Fruit fly (Drosophila melanogaster) S2 (cell line): Measurements from ENCODE around the gene CG1571.

Experiments
- CG8478 ChIP-seq: fragments of >200 bp; optimal IDR thresholded peaks from 2 replicates; lab custom pipeline; 2018
- CTCF ChIP-seq, 2 experiments: fragments of >200 bp; optimal IDR thresholded peaks; 2 replicates each; lab custom pipeline; 2018

The CG1571 gene

dm6 chrX:8075300-8075927 lies at the start of gene CG1571, which contains the start of gene Upf2:
TSS of gene CG1571 (plus strand) at chrX:8075877.
TSS of gene Upf2 (minus strand) at chrX:8075466.
- TF ChIP-seq CTCF (optimal IDR thresholded peaks at IDR 0.05; lab: Kevin White, UChicago) = no peak
- TF ChIP-seq CG8478 (lab: Kevin White, UChicago) = no peak

DNA sequence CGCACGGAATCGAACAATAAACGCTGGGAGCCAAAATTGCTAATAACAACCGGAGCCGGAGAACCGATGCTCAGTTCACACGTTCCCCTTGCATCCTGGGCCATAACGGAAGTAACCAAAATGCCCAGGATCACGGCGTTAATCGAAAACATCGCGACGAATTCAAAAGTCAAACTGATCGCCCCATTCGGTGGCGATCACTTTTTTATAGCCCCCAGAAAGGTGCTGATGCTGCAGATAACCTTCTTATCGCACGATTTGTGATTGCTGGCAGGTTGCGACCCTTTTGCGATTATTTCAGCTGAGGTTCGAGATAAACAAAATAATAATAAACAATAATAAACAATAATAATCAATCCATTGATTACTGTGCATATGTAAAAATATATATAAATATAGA lies 38.3 kb upstream of the CG1571 start, which contains the start of gene CG2233:
Gene CG2233 (minus strand): TSS at position 184 of the 400 bp plus-strand sequence.
- no peak for TF ChIP-seq CTCF (optimal IDR thresholded peaks at IDR 0.05; lab: Kevin White, UChicago)
- TF ChIP-seq CG8478 (lab: Kevin White, UChicago) = no peak

dm6 chrX:8038934-8039333 lies 36.7 kb upstream of the CG1571 start:
- no peak for TF ChIP-seq CTCF (optimal IDR thresholded peaks at IDR 0.05; lab: Kevin White, UChicago)
- no peak for TF ChIP-seq CG8478 (lab: Kevin White, UChicago)

dm6 chrX:8046520-8046919 lies 29.2 kb upstream of the CG1571 start:
- TF ChIP-seq CG8478 (lab: Kevin White, UChicago) (no peak), CTCF (optimal IDR thresholded peaks at IDR 0.05; lab: Kevin White, UChicago) (no peak)

DNA sequence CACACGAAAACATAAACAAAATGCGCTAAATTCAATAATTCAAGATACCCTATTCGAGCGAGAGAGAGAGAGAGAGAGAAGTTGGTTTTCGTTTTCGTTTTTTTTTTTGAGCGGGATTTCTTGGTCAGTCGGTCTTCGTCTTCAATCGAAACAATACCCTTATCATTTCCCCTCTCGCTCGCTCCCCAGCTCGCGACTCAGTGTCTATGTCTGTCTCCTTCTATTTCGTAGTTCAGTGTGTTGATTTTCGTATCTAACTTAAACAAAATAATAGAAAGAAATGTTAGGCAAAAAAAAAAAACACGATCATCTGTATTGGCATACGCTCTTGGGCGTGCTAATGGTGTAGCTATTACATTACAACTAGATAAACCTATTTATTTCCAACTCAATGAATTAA lies 26.4 kb upstream of the CG1571 start:
- TF ChIP-seq CTCF (optimal IDR thresholded peaks at IDR 0.05; lab: Kevin White, UChicago) (no peak), CG8478 (lab: Kevin White, UChicago) (no peak)

DNA sequence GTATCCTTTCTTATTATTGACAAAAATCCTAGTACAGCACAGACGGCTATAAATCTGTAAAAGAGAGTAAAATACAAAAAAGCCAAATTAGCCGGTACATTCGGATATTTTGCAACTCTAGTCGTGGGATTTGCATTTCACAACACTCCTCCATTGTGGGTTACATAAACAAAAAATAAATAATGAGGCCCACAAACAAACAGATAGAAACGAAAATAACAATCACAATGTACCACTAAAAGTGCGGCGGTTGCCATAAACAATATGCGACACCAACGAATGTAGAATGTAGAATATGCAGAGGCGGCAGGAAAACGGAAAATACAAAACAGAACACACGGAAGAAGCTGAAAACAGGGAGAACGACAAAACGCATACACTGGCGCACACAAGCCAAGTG lies 19.6 kb upstream of the CG1571 start:
- TF ChIP-seq CTCF (optimal IDR thresholded peaks at IDR 0.05; lab: Kevin White, UChicago) = no peak
- no peak for TF ChIP-seq CG8478 (lab: Kevin White, UChicago)

DNA sequence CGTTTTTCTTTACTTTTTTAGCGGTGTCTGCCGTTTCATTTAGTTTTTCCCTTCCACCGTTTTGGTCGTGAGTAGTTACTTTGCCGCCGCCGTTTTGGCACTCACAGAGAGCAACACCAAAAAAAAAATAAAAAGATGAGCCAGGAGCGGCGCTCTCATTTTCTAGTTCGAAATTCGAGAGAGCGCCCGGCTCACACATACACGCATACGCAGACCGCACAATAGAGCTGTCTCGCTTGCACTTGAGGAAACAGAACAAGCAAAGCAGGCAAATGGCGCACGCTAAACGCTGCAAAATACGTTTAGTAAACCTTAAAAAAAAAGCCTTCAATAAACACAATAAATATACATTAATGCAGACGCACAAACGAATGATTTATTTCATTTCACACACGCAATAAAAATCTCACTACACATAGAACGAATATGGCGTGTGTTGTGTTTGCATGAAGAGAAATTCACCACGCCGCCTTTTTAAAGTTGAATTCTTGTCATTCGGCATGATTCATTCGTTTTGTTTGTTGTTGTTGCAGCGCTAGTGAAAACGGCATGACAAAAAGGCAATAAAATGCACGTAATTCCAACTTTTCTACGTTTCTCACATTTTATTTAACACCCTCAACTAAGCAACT lies 19.0 kb upstream of the CG1571 start:
- TF ChIP-seq CG8478 (lab: Kevin White, UChicago) (no peak), CTCF (optimal IDR thresholded peaks at IDR 0.05; lab: Kevin White, UChicago) (no peak)

DNA sequence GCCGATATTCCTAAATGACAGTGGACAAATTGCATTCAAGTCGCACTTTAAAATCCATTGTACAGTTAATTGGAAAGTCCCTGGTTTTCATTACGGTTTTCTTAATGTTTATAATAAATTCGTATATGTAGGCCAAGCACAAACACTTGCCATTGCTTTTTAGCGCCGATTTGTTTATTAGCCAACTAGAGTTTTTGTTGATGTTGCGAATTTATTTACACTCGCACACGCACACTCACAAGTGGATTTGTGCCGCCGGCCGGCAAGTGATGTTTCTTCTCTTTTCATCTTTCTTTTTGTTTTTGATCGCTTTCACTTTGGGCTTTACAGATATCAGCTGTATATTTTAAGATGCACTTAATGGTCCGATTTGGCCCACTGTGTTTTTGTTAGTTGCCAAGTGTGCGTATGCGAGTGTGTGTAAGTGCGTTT lies 18.4 kb upstream of the CG1571 start:
- TF ChIP-seq CG8478 (lab: Kevin White, UChicago) = no peak
- no peak for TF ChIP-seq CTCF (optimal IDR thresholded peaks at IDR 0.05; lab: Kevin White, UChicago)

DNA sequence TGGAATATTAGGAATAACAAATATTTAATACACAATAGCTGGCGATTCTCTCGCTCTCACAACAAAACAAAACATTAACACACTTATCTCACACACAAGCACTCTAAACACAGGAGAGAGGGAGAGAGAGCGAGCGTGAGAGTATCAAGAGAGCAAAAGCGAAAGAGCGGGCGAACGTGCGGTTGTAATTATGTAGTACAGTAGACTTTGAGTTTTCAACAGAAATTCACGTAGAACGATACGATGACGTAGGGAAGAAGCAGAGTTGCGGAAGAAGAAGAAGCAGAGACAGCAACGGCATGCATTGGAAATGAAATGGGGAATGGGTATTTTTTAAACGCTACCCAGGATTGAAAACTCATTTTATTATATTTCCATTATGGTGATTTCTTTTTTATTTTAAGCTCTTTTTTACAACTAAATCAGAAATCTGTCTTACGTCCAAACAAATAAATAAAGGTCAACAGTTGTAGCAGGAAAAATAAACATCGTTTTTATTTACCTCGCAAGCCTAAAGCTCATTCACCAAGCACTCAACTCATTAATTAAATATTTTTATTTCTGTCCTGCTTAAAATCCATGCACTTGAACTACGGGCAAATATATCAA lies 17.7 kb upstream of the CG1571 start:
- TF ChIP-seq CTCF (optimal IDR thresholded peaks at IDR 0.05; lab: Kevin White, UChicago) (no peak), CG8478 (lab: Kevin White, UChicago) (no peak)

dm6 chrX:8058446-8058900 lies 17.2 kb upstream of the CG1571 start:
- no peak for TF ChIP-seq CTCF (optimal IDR thresholded peaks at IDR 0.05; lab: Kevin White, UChicago)
- no peak for TF ChIP-seq CG8478 (lab: Kevin White, UChicago)

DNA sequence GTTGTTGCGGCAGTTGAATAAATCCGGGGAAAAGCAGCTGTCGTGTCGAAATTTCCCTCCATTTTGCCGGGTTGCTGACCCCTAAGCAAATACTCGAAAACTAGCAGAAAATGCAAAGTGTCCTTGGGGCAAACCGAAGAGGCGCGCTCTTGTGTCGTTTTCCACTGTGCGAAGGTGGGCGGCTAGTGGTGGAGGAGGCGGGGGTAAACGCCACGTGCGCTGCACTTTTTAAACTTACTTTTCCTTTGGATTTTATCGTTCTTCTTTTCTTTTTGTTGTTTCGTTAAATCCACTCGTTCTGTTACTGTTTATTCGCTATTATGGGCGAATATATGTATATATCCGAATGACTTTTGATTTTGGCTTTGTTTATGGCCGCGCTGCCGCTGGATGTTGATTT lies 16.0 kb upstream of the CG1571 start:
- no peak for TF ChIP-seq CTCF (optimal IDR thresholded peaks at IDR 0.05; lab: Kevin White, UChicago)
- TF ChIP-seq CG8478 (lab: Kevin White, UChicago) = no peak

dm6 chrX:8060148-8060920 lies 15.3 kb upstream of the CG1571 start:
- TF ChIP-seq CTCF (optimal IDR thresholded peaks at IDR 0.05; lab: Kevin White, UChicago) (no peak), CG8478 (lab: Kevin White, UChicago) (no peak)

- peak; percentile 14 for TF ChIP-seq CG8478 (lab: Kevin White, UChicago)
- peak in 1 of 2 experiments; percentile 39 for TF ChIP-seq CTCF (optimal IDR thresholded peaks at IDR 0.05; lab: Kevin White, UChicago)
These were observed 14.8 kb upstream of the CG1571 start for dm6 chrX:8060921-8061270.

- TF ChIP-seq CTCF (optimal IDR thresholded peaks at IDR 0.05; lab: Kevin White, UChicago) = peak; percentile 66
- no peak for TF ChIP-seq CG8478 (lab: Kevin White, UChicago)
These were observed 14.1 kb upstream of the CG1571 start, which contains the start of gene mys for dm6 chrX:8061392-8062179. TSS of gene mys (plus strand) at chrX:8061645.
